Fruit fly (Drosophila melanogaster) S2 (cell line): ENCODE measurements around the gene Hat1.

Source experiments
- CG8478 ChIP-seq: fragments of >200 bp; optimal IDR thresholded peaks from 2 replicates; lab custom pipeline; 2018
- CTCF ChIP-seq, 2 experiments: fragments of >200 bp; optimal IDR thresholded peaks; 2 replicates each; lab custom pipeline; 2018

Gene Hat1

DNA sequence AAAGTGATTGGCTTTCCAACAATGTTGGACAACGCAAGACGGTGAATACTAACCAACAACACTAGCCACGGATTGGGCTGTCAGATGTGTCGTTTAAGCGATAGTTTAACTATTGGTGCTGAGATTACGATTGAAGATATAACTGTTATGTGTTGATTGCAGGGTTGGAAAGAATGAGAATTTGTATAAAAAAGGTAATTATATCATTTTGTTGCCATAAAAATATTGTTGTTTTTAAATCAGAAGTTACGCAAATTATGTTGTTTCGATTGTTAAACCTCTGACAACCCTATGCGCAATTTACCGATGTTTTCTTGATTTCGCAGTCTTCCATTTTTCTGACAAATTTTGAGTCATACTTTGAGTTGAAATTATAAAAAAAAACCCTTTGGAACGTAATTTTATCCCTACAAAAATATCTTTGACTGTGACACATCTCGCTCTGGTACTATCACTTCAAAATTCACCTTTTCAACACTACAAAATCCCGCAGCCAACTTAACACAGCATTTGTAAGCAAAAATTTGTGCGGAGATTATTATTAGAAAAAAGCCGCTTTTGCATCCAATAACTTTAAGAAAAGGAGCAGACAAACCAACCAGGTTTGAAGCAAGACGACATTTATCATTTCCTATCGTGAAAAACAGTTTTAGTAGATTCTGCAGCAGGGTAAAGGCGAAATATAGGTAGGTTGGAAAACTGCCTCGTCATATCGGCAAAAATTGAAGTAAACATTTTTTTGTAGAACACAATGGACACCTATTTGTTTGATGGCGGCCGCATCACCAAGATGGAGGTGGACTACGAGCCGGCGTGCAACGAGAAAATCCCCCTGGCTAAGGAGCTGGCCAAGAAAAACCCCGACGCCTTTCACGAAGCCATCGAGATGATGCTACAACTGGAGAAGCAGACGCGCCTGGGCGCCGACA, at the start of gene Hat1, which contains the start of gene Rpn5:
TSS of gene Hat1 (minus strand) at position 360 of the 929 bp plus-strand sequence.
TSS of gene Rpn5 (plus strand) at position 469 of the 929 bp plus-strand sequence.
- TF ChIP-seq CTCF (optimal IDR thresholded peaks at IDR 0.05; lab: Kevin White, UChicago) (no peak), CG8478 (no peak)

DNA sequence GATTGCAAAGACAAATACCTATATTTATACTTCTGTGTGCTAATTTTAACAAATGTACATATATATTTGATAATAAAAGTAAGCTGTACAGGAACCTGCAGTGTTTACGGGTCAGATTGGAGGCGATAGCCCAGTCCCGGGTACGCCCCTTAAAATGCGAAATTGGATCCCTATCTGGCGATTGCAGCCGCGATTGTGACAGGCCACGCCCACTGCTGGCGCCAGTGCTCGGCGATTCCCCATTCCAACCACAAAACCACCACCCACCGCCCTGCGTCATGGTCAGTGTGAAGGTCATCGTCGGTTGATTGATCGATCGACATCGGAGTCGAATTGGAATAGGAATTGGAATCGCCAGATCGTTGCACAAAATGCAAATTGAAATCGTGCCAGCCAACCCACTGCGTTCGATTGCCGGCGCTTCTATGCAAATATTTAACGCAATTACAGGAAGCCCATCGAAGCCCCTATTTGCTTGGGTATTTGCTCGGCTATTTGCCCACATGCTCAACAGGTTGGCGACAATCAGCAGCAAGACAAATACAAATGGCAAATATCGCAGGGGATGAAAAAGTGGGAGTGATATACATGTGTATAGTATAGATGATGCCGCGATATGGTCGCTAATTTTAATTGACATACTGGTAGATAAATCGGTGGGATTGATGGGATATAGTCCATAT, 49.6 kb upstream of the Hat1 start:
- TF ChIP-seq CG8478 (no peak), CTCF (optimal IDR thresholded peaks at IDR 0.05; lab: Kevin White, UChicago) (no peak)

DNA sequence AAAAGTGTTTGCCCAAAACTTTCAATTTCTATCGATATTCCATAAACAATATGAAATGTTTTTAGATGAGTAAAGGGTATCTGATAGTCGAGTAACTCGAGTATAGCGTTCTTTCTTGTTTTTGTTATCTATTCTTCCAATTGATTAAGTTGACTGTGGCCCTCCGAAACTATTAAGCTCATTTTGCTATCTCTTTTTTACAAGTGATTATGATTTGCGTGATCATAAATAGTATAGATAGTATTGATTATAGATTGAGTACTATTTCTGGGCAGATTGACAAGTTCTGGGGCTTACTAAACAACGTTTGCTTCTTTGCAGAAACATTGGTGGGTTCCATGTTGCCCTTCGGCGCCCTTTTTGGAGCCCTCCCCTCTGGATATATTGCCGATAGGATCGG, 47.4 kb upstream of the Hat1 start:
- TF ChIP-seq CTCF (optimal IDR thresholded peaks at IDR 0.05; lab: Kevin White, UChicago) (no peak), CG8478 (no peak)

DNA sequence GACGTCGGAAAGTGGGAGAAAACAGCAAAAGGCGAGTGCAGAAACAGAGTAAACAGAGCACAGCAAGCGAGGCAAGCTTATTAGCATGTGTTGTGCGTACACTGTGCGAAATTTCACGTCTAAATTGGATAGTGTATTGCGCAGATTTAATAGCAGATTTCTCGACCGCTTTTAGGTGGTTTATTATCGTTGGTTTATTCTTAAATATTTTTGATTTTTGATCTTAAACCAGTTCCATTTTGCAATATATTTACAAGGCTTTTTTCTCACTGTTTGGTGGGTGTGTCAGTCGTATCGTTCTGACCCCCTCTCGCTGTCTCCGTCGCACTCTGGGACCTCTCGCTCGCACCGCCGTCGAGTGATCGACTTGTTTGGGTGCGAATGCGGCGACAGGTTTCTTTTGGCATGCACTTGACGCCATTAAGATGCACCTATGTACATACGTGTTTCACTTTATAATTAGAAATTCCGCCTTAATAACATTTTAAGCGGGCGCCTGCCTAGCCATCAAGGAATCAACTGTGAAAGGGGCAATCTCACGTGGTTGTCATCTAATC, 44.8 kb upstream of the Hat1 start:
- TF ChIP-seq CTCF (optimal IDR thresholded peaks at IDR 0.05; lab: Kevin White, UChicago) (no peak), CG8478 (no peak)

DNA sequence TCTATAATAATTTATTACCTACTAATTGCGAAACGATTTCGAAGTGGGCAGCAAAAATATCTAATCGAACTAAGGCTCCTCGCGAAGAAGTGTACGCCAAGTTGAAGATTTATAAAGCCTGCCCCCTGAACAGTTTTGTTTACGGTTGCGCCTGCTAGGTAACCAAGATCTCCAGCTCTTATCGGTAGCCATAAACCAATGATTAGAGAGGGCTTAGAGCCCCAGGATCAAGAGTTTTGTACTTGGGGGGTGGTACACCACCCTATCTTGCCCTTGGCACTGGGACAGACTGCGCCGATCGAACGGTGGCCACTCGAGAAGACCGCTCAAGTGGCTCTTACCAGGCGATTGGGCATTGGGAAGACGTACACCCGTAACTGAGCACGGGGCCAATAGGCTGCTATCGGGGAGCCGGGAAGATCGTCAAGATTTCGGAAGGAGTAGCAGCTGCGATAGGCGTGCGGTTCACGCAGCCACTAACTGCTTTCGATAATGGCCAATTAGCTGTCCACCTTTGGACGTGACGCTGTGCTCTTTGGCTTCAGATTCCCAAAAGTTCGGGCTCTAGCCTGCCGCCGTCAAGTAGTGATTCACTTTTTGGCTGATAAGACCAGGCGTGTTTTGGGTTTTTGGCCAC, 43.3 kb upstream of the Hat1 start:
- TF ChIP-seq CTCF (optimal IDR thresholded peaks at IDR 0.05; lab: Kevin White, UChicago) (no peak), CG8478 (no peak)

DNA sequence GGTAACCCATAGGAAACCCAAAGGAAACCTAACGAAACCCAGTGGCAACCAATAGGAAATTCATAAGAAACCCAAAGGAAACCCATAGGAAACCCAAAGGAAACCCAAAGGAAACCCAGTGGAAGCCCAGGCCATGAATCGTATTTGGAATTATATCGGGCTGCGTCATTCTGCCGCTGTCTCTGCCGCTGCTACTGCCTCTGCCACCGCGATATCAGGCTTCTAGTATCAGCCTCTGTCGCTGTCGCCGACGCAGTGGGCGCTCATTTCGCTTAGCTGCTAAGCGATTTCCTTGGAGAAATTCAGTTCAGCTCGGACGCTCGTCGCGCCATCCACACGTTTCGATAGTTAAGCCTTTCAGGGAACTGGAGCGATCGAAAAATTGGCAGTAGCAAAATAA, 42.2 kb upstream of the Hat1 start, which contains the start of gene CG1208:
TSS of gene CG1208 (plus strand) at position 301 of the 400 bp plus-strand sequence.
- TF ChIP-seq CG8478, result no peak
- no peak for TF ChIP-seq CTCF (optimal IDR thresholded peaks at IDR 0.05; lab: Kevin White, UChicago)

DNA sequence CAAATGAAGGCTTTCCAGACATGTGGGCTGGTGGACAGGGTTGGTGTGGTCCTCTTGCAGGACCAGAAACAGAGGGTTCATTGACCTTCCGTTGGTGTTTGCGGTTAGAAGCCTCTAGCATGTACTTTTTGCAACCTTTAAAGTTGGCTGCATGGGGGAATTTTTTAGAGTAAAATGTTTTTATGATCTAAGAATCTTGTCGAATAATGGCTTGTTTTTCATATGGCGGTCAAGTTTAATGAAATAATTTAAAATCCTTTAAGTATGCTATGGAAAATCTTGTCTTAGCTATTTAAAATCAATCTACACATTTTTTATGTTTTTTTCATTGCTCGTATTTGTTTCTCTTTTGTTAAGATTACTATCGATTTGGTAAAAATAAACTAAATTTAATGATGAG, 40.6 kb upstream of the Hat1 start, which contains the start of gene glob3:
TSS of gene glob3 (plus strand) at position 301 of the 400 bp plus-strand sequence.
- no peak for TF ChIP-seq CG8478
- no peak for TF ChIP-seq CTCF (optimal IDR thresholded peaks at IDR 0.05; lab: Kevin White, UChicago)

DNA sequence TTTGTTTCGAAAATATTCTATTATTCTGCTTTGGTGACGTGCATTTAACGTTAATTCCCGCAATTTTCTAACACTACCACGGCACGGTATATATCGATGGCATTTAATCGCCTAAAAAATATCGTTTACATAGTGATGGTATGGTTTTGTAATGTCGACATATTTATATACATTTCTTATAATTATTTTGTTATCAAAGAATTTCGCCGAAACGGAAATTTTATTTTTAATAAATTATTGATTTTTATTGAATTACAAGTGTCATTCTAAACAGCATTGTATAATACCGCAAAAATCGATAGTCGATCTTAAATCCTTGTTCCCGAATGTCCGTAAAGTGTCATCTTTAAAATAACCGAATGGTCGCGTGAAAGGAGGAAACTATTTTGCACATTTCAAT, 35.3 kb upstream of the Hat1 start, which contains the start of the genes Sec20 and dgrn:
TSS of gene Sec20 (minus strand) at position 77 of the 400 bp plus-strand sequence.
TSS of gene dgrn (plus strand) at position 160 of the 400 bp plus-strand sequence.
- TF ChIP-seq CTCF (optimal IDR thresholded peaks at IDR 0.05; lab: Kevin White, UChicago) (no peak), CG8478 (no peak)

DNA sequence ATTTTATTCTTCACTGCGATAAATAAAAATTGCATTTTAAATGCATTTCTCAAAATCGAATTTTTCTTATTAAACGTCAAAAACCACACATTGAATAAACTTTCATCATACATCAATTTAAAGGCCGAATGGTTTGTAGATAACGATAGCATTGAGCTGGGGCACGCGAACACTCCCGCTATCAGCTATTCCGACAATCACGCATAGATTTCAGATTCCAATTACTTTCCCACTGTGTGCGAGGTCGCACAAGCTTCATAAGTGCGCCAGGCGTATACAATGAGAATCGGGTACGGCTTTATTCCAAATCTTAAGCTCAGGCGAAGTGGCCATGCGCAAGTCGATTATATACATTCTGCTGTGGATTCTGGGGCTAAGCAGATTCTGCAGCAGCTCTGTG, 32.6 kb upstream of the Hat1 start, which contains the start of gene CG46303:
TSS of gene CG46303 (plus strand) at position 223 of the 400 bp plus-strand sequence.
- no peak for TF ChIP-seq CTCF (optimal IDR thresholded peaks at IDR 0.05; lab: Kevin White, UChicago)
- TF ChIP-seq CG8478, result no peak

DNA sequence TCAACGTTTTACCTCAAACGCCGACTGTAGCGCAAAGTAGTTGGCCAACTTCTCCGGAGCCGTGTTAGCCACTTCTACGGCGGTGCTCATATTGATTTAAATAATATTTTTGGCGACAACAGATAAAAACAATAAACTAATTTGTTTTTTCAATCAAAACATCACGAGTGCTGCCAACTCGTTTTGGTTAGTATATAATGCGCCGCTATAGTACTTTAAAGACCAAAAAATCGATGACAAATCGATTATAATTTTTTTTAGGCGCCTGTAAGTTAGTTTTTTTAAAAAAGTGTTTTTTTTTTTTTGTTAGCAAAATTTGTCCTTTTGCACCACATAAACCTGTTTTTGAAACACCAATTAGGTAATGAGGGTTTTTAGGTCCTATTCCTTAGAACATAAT, 32.1 kb upstream of the Hat1 start, which contains the start of gene Hpr1:
TSS of gene Hpr1 (minus strand) at position 198 of the 400 bp plus-strand sequence.
- TF ChIP-seq CTCF (optimal IDR thresholded peaks at IDR 0.05; lab: Kevin White, UChicago) (no peak), CG8478 (no peak)

DNA sequence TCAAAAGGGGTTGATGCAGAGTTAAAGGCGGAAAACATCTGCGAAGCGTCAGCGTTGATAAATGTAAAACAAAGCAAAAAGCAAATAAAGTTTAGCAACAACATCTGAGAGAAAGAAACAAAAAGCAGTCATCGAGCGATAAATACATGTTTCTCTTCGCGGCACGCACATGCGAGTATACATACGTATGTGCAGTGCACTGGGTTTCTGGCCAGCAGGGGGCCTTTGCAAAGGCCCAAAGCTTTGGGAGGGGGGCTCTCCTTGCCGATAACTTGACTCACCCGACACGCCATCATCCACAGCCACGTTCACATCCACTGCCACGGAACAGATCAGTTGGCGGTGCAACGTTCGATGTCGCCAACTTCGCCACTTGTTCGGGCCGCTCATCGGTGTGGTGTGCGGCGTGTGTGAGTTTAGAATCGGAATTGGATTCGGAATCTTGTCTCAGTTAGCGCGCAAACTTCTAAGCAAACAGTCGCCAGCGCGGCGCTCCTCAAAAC, 24.0 kb upstream of the Hat1 start, which contains the start of gene CG42675:
TSS of gene CG42675 (plus strand) at position 453 of the 503 bp plus-strand sequence.
- TF ChIP-seq CG8478 (no peak), CTCF (optimal IDR thresholded peaks at IDR 0.05; lab: Kevin White, UChicago) (no peak)

DNA sequence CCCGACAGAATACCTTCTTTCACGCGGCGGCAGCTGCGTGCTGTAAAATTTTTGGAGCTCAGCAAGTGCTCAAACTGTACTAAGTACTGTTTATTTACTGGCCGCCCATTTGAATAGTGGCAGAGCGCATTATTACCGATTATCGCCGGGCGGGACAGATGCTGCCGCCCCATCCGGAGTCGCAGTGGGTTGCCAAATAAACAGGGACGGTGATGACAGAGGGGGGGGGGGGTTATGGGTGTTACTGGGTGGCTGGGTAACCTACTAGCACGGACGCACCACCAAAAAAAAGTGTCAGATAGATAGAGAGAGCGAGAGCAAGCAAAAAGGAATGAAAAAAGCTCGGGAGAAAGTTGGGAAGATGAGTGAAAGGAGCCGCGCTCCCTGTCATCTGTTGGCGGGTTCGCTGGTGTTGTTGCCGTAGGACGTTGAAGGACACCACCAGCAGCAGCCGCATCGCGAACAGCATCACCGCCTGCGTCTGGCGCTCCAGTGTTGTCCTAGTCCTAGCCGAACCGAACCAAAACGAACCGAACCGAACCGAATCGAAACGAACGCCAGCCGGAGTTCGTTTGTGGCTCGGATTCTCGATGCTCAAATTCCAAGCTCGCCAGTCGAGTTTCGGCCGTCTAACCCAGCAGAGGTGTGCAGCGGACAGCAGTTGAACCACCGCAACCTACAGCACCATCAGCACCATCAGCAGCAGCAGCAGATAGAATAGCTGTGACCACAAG, 12.7 kb upstream of the Hat1 start, which contains the start of gene CG11000:
TSS of gene CG11000 (plus strand) at position 626 of the 734 bp plus-strand sequence.
- TF ChIP-seq CG8478 (no peak), CTCF (optimal IDR thresholded peaks at IDR 0.05; lab: Kevin White, UChicago) (no peak)

DNA sequence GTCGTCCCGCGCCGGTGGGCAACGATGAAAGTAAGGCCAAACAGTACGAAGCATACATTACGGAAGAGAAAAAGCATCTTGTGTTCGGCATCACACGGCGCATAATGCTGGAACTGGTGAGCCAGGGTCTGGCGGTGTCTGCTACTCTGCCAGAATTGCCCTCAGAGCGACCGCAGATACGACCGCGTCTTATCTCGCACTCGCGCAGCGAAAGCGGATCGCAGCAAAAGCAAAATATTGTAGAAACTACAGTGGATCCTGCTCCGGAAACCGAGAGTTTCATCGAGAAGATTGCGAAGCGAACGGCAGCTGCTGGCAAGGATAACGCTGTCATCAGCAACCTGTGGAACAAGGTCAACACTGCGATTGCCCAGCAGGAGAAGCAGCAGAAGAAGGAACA, 8.5 kb upstream of the Hat1 start:
- no peak for TF ChIP-seq CTCF (optimal IDR thresholded peaks at IDR 0.05; lab: Kevin White, UChicago)
- no peak for TF ChIP-seq CG8478
